Fruit fly (Drosophila melanogaster): ENCODE data around the gene nonA-l.

Gene nonA-l

dm6 chr3R:16624750-16625549, 15.1 kb upstream of the nonA-l start, which contains the start of gene Fas1 (continued):
- TF ChIP-seq CG9876 (GFP tag; optimal IDR thresholded peaks at IDR 0.05) (no peak), CG16813 (GFP tag; IDR thresholded peaks at IDR 0.05; ENCODE audit: partially characterized antibody) (peak; percentile 70; the same call in 2 of the 3 replicates), dysf (GFP tag; IDR thresholded peaks at IDR 0.05) (no peak), CG7786 (GFP tag; optimal IDR thresholded peaks at IDR 0.05) (no peak), gsb-n (tag; optimal IDR thresholded peaks at IDR 0.05) (peak; percentile 4), CrebB (tag; optimal IDR thresholded peaks at IDR 0.05) (no peak), unc-4 (GFP tag; IDR thresholded peaks at IDR 0.05; ENCODE audit: partially characterized antibody) (peak; percentile 74), BEAF-32 (GFP tag; optimal IDR thresholded peaks at IDR 0.05) (peak; percentile 76), CG4424 (GFP tag; optimal IDR thresholded peaks at IDR 0.05) (peak; percentile 15), CG7987 (GFP tag; optimal IDR thresholded peaks at IDR 0.05) (peak; percentile 23), wdn (GFP tag; IDR thresholded peaks at IDR 0.05) (no peak), Jarid2 (GFP tag; optimal IDR thresholded peaks at IDR 0.05) (peak; percentile 83), pita (GFP tag; optimal IDR thresholded peaks at IDR 0.05) (peak; percentile 93), Asciz (GFP tag; optimal IDR thresholded peaks at IDR 0.05) (no peak), z (GFP tag; IDR thresholded peaks at IDR 0.05) (no peak), fd102C (GFP tag; optimal IDR thresholded peaks at IDR 0.05) (no peak), pan (optimal IDR thresholded peaks at IDR 0.05) (no peak), pan (GFP tag; optimal IDR thresholded peaks at IDR 0.05 in 1 of 2, IDR thresholded peaks at IDR 0.05 in 1 of 2) (no peak), CG10431 (GFP tag; optimal IDR thresholded peaks at IDR 0.05) (no peak), Doc2 (GFP tag; IDR thresholded peaks at IDR 0.05) (no peak), jing (GFP tag; optimal IDR thresholded peaks at IDR 0.05) (no peak), Stat92E (GFP tag; optimal IDR thresholded peaks at IDR 0.05) (peak in 1 of 3 experiments; percentile 95), mld (GFP tag; IDR thresholded peaks at IDR 0.05; ENCODE audit: partially characterized antibody) (peak; percentile 75; the same call in 2 of the 3 replicates), Ssrp (tag; optimal IDR thresholded peaks at IDR 0.05) (no peak), bbx (GFP tag; IDR thresholded peaks at IDR 0.05; ENCODE audit: partially characterized antibody) (peak; percentile 79), Sry-β (GFP tag; optimal IDR thresholded peaks at IDR 0.05) (peak; percentile 69), scrt (GFP tag; optimal IDR thresholded peaks at IDR 0.05) (no peak), Fer2 (tag; optimal IDR thresholded peaks at IDR 0.05) (no peak), CG2129 (GFP tag; IDR thresholded peaks at IDR 0.05; ENCODE audit: partially characterized antibody) (peak; percentile 49), CG10979 (tag; optimal IDR thresholded peaks at IDR 0.05) (peak; percentile 24), CG9609 (GFP tag; optimal IDR thresholded peaks at IDR 0.05) (no peak), disco-r (GFP tag; optimal IDR thresholded peaks at IDR 0.05) (no peak), CG12744 (GFP tag; optimal IDR thresholded peaks at IDR 0.05) (no peak), nerfin-1 (tag; optimal IDR thresholded peaks at IDR 0.05) (peak; percentile 60), dmrt99B (tag; optimal IDR thresholded peaks at IDR 0.05) (no peak), Dll (GFP tag; IDR thresholded peaks at IDR 0.05; ENCODE audit: partially characterized antibody) (peak; percentile 69), Nf-YC (tag; optimal IDR thresholded peaks at IDR 0.05) (no peak), CG15696 (tag; optimal IDR thresholded peaks at IDR 0.05) (no peak), Myb (GFP tag; optimal IDR thresholded peaks at IDR 0.05) (peak; percentile 58), lola (GFP tag; optimal IDR thresholded peaks at IDR 0.05) (peak in 1 of 3 experiments; percentile 13), MBD-R2 (GFP tag; IDR thresholded peaks at IDR 0.05) (peak; percentile 41), CG4404 (GFP tag; IDR thresholded peaks at IDR 0.05) (no peak), Rfx (GFP tag; IDR thresholded peaks at IDR 0.05) (peak; percentile 52; the same call in 1 of the 2 replicates), Opbp (GFP tag; IDR thresholded peaks at IDR 0.05; ENCODE audit: partially characterized antibody) (peak; percentile 71), Med (GFP tag) (peak; percentile 78), CG15269 (tag; optimal IDR thresholded peaks at IDR 0.05) (no peak), CG6765 (GFP tag; optimal IDR thresholded peaks at IDR 0.05) (peak; percentile 8)

Data from whole organism, embryonic.